Worm (Caenorhabditis elegans) whole organism, mixed stage, embryonic: ENCODE results near the gene abu-11.

Experiments
- M03D4.4 ChIP-seq: sonication (generic microtip); optimal IDR thresholded peaks from 2 replicates; lab custom pipeline; 2017; ENCODE audit warnings: mild to moderate bottlenecking, missing genetic modification characterization, missing compliant biosample characterization
- bed-3 ChIP-seq: fragments of 200-800 bp; sonication (Bioruptor generic); optimal IDR thresholded peaks from 3 replicates; lab custom pipeline; 2018; ENCODE audit warnings: mild to moderate bottlenecking, missing genetic modification characterization, moderate library complexity, missing compliant biosample characterization
- blmp-1 ChIP-seq: fragments of 150-350 bp; optimal IDR thresholded peaks from 2 replicates; lab custom pipeline; 2014; ENCODE audit warnings: missing biosample characterization, missing genetic modification characterization
- ceh-39 ChIP-seq: fragments of 150-350 bp; optimal IDR thresholded peaks from 2 replicates; lab custom pipeline; 2014; ENCODE audit warnings: missing biosample characterization, missing genetic modification characterization
- ceh-43 ChIP-seq: fragments of 200-800 bp; sonication (Bioruptor generic); optimal IDR thresholded peaks from 2 replicates; lab custom pipeline; 2018; ENCODE audit warnings: mild to moderate bottlenecking, missing genetic modification characterization, moderate library complexity, missing compliant biosample characterization
- ceh-83 ChIP-seq: fragments of 200-800 bp; sonication (Bioruptor generic); optimal IDR thresholded peaks from 2 replicates; lab custom pipeline; 2018; ENCODE audit warnings: mild to moderate bottlenecking, missing genetic modification characterization, missing compliant biosample characterization
- cnd-1 ChIP-seq: fragments of 200-800 bp; sonication (Bioruptor generic); optimal IDR thresholded peaks from 2 replicates; lab custom pipeline; 2018; ENCODE audit warnings: mild to moderate bottlenecking, missing genetic modification characterization, missing compliant biosample characterization
- drap-1 ChIP-seq: fragments of 200-800 bp; sonication (Bioruptor generic); optimal IDR thresholded peaks from 3 replicates; lab custom pipeline; 2018; ENCODE audit warnings: mild to moderate bottlenecking, missing genetic modification characterization, missing compliant biosample characterization
- elt-1 ChIP-seq: sonication (generic microtip); optimal IDR thresholded peaks from 2 replicates; lab custom pipeline; 2017; ENCODE audit warnings: missing genetic modification characterization, mild to moderate bottlenecking, missing compliant biosample characterization, antibody characterized with exemption, moderate library complexity, borderline replicate concordance; ENCODE audit not compliant: insufficient read depth
- elt-3 ChIP-seq: fragments of 150-350 bp; optimal IDR thresholded peaks from 2 replicates; lab custom pipeline; 2014; ENCODE audit warnings: missing biosample characterization, missing genetic modification characterization
- flh-1 ChIP-seq: fragments of 200-800 bp; sonication (Bioruptor generic); optimal IDR thresholded peaks from 2 replicates; lab custom pipeline; 2018; ENCODE audit warnings: mild to moderate bottlenecking, missing genetic modification characterization, moderate library complexity, missing compliant biosample characterization
- ham-2 ChIP-seq: fragments of 200-800 bp; sonication (Bioruptor generic); optimal IDR thresholded peaks from 2 replicates; lab custom pipeline; 2018; ENCODE audit warnings: mild to moderate bottlenecking, missing genetic modification characterization, missing compliant biosample characterization
- hlh-1 ChIP-seq: fragments of 150-350 bp; optimal IDR thresholded peaks from 2 replicates; lab custom pipeline; 2014; ENCODE audit warnings: missing biosample characterization, missing genetic modification reagents, missing genetic modification characterization
- lin-13 ChIP-seq: fragments of 150-350 bp; optimal IDR thresholded peaks from 2 replicates; lab custom pipeline; 2014; ENCODE audit warnings: missing biosample characterization, missing genetic modification characterization
- lin-32 ChIP-seq: fragments of 200-800 bp; sonication (Bioruptor generic); optimal IDR thresholded peaks from 2 replicates; lab custom pipeline; 2018; ENCODE audit warnings: mild to moderate bottlenecking, missing genetic modification characterization, missing compliant biosample characterization
- lsy-2 ChIP-seq: fragments of 150-350 bp; optimal IDR thresholded peaks from 2 replicates; lab custom pipeline; 2014; ENCODE audit warnings: missing biosample characterization, missing genetic modification characterization
- mep-1 ChIP-seq: fragments of 150-350 bp; optimal IDR thresholded peaks from 2 replicates; lab custom pipeline; 2017; ENCODE audit warnings: missing biosample characterization, missing genetic modification reagents, missing genetic modification characterization, inconsistent platforms
- mls-2 ChIP-seq: sonication (generic microtip); optimal IDR thresholded peaks from 2 replicates; lab custom pipeline; 2016; ENCODE audit warnings: mild to moderate bottlenecking, missing genetic modification characterization, moderate library complexity, missing compliant biosample characterization
- nhr-12 ChIP-seq: fragments of 150-350 bp; optimal IDR thresholded peaks from 2 replicates; lab custom pipeline; 2014; ENCODE audit warnings: missing biosample characterization, missing genetic modification characterization
- nhr-2 ChIP-seq: fragments of 150-350 bp; optimal IDR thresholded peaks from 2 replicates; lab custom pipeline; 2014; ENCODE audit warnings: missing biosample characterization, missing genetic modification characterization
- nhr-237 ChIP-seq: fragments of 150-350 bp; optimal IDR thresholded peaks from 2 replicates; lab custom pipeline; 2014; ENCODE audit warnings: missing biosample characterization, missing genetic modification characterization
- nhr-28 ChIP-seq: fragments of 150-350 bp; optimal IDR thresholded peaks from 2 replicates; lab custom pipeline; 2014; ENCODE audit warnings: missing biosample characterization, missing genetic modification characterization
- nhr-76 ChIP-seq: sonication (generic microtip); optimal IDR thresholded peaks from 2 replicates; lab custom pipeline; 2017; ENCODE audit warnings: missing biosample characterization, missing genetic modification characterization
- pha-4 ChIP-seq: fragments of 150-350 bp; optimal IDR thresholded peaks from 2 replicates; lab custom pipeline; 2018; ENCODE audit warnings: missing biosample characterization, missing genetic modification reagents, missing genetic modification characterization
- sem-2 ChIP-seq: fragments of 200-800 bp; sonication (Bioruptor generic); optimal IDR thresholded peaks from 2 replicates; lab custom pipeline; 2018; ENCODE audit warnings: mild to moderate bottlenecking, missing genetic modification characterization, missing compliant biosample characterization
- snpc-4 ChIP-seq: fragments of 150-350 bp; optimal IDR thresholded peaks from 2 replicates; lab custom pipeline; 2014; ENCODE audit warnings: missing biosample characterization, missing genetic modification characterization
- sptf-1 ChIP-seq: sonication (generic microtip); optimal IDR thresholded peaks from 2 replicates; lab custom pipeline; 2017; ENCODE audit warnings: mild to moderate bottlenecking, missing genetic modification characterization, moderate library complexity, missing compliant biosample characterization
- tbx-8 ChIP-seq: fragments of 200-800 bp; sonication (Bioruptor generic); optimal IDR thresholded peaks from 2 replicates; lab custom pipeline; 2018; ENCODE audit warnings: mild to moderate bottlenecking, missing genetic modification characterization, moderate library complexity, missing compliant biosample characterization
- unc-120 ChIP-seq: sonication (generic microtip); optimal IDR thresholded peaks from 2 replicates; lab custom pipeline; 2017; ENCODE audit warnings: missing genetic modification characterization, missing compliant biosample characterization; ENCODE audit not compliant: poor library complexity, severe bottlenecking
- unc-39 ChIP-seq: fragments of 150-350 bp; optimal IDR thresholded peaks from 2 replicates; lab custom pipeline; 2014; ENCODE audit warnings: missing biosample characterization, missing genetic modification characterization
- unc-62 ChIP-seq: fragments of 150-350 bp; optimal IDR thresholded peaks from 2 replicates; lab custom pipeline; 2014; ENCODE audit warnings: missing biosample characterization, missing genetic modification reagents, missing genetic modification characterization
- zip-8 ChIP-seq: fragments of 150-350 bp; optimal IDR thresholded peaks from 2 replicates; lab custom pipeline; 2014; ENCODE audit warnings: missing biosample characterization, missing genetic modification characterization
- ztf-11 ChIP-seq: fragments of 150-350 bp; optimal IDR thresholded peaks from 2 replicates; lab custom pipeline; 2014; ENCODE audit warnings: missing biosample characterization, missing genetic modification characterization

abu-11 gene

ce11 chrII:196685-197084 lies 2.3 kb upstream of the abu-11 start, which contains the start of gene chs-2:
Gene chs-2 (plus strand): TSS chrII:196985.
- TF ChIP-seq lsy-2 (no peak), lin-32 (GFP tag; lab: Kevin White, UChicago) (no peak), lin-13 (tag; lab: Kevin White, UChicago) (no peak), nhr-28 (no peak), sptf-1 (tag; lab: Kevin White, UChicago) (no peak), nhr-76 (tag; lab: Kevin White, UChicago) (no peak), pha-4 (tag; lab: Kevin White, UChicago) (no peak), unc-39 (tag; lab: Kevin White, UChicago) (no peak), ceh-39 (no peak), elt-1 (tag; lab: Kevin White, UChicago) (no peak), flh-1 (GFP tag; lab: Kevin White, UChicago) (no peak), unc-62 (GFP tag; lab: Kevin White, UChicago) (no peak), cnd-1 (tag; lab: Kevin White, UChicago) (no peak), ceh-83 (no peak), nhr-12 (tag; lab: Kevin White, UChicago) (no peak), zip-8 (tag; lab: Kevin White, UChicago) (no peak), tbx-8 (GFP tag; lab: Kevin White, UChicago) (no peak), nhr-237 (no peak), sem-2 (GFP tag; lab: Kevin White, UChicago) (no peak)

ce11 chrII:192584-192983 lies 1.8 kb downstream of the abu-11 start:
- TF ChIP-seq nhr-76 (tag; lab: Kevin White, UChicago) = no peak
- no peak for TF ChIP-seq lin-13 (tag; lab: Kevin White, UChicago)
- no peak for TF ChIP-seq nhr-2
- no peak for TF ChIP-seq bed-3 (GFP tag; lab: Kevin White, UChicago)
- TF ChIP-seq ceh-43 (GFP tag; lab: Kevin White, UChicago) = no peak
- no peak for TF ChIP-seq mep-1 (tag; lab: Kevin White, UChicago)
- TF ChIP-seq lin-32 (GFP tag; lab: Kevin White, UChicago) = no peak
- TF ChIP-seq ztf-11 (tag; lab: Kevin White, UChicago) = no peak
- no peak for TF ChIP-seq unc-39 (tag; lab: Kevin White, UChicago)
- no peak for TF ChIP-seq elt-1 (tag; lab: Kevin White, UChicago)
- TF ChIP-seq blmp-1 (tag; lab: Kevin White, UChicago) = no peak
- TF ChIP-seq pha-4 (tag; lab: Kevin White, UChicago) = no peak
- TF ChIP-seq elt-3 (tag; lab: Kevin White, UChicago) = no peak
- no peak for TF ChIP-seq drap-1 (GFP tag; lab: Kevin White, UChicago)
- TF ChIP-seq hlh-1 = no peak
- TF ChIP-seq unc-120 (tag; lab: Kevin White, UChicago) = no peak
- no peak for TF ChIP-seq flh-1 (GFP tag; lab: Kevin White, UChicago)
- TF ChIP-seq unc-62 (GFP tag; lab: Kevin White, UChicago) = no peak
- TF ChIP-seq, all 35 proteins: peak for 0

DNA sequence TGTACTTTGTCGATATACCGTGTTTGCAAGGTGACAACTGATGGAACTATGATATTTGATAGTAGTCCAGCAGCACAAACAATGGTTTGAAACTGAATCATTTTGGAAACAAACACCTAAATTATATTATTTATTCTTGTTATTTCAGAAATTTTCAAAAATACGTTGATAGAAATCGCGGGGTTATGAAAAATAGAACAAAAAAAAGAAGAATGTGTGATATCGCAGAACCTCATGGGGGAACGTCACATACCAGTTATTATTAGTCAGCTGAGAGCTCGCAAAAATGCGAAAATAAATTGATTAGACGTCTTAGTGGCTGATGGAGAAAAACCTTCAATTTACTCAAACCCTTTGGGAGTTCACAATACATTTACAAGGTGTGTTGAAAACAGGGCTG lies 5.4 kb downstream of the abu-11 start, which contains the start of gene T01D1.5:
TSS of gene T01D1.5 (minus strand) at position 101 of the 400 bp plus-strand sequence.
- TF ChIP-seq nhr-237 (no peak), ztf-11 (tag; lab: Kevin White, UChicago) (no peak), elt-1 (tag; lab: Kevin White, UChicago) (no peak), unc-120 (tag; lab: Kevin White, UChicago) (no peak), mep-1 (tag; lab: Kevin White, UChicago) (no peak), unc-39 (tag; lab: Kevin White, UChicago) (no peak), ham-2 (GFP tag; lab: Kevin White, UChicago) (no peak), blmp-1 (tag; lab: Kevin White, UChicago) (no peak), mls-2 (no peak), ceh-83 (no peak), elt-3 (tag; lab: Kevin White, UChicago) (no peak), lin-32 (GFP tag; lab: Kevin White, UChicago) (no peak), lsy-2 (no peak), M03D4.4 (no peak), bed-3 (GFP tag; lab: Kevin White, UChicago) (no peak), nhr-12 (tag; lab: Kevin White, UChicago) (no peak), nhr-28 (no peak)

DNA sequence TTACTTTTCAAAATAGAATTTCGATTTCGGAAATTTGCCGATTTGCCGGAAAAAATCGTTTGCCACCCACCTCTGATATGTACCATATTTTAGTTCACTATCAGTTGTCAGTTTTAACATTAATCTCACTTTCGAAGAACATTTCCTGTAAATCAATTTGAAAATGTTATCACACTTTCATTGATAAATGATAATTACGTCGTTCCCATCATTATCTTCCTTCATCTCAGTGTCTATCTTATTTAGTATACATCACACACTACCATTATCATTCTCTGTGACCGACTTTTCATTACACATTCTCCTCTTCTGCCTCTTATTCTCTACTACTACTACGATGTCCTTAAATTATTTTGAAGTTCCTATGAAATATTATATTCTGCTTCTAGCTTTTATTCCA lies 7.9 kb downstream of the abu-11 start, which contains the start of gene T01D1.8:
TSS of gene T01D1.8 (plus strand) at position 236 of the 400 bp plus-strand sequence.
- TF ChIP-seq hlh-1 = no peak
- no peak for TF ChIP-seq snpc-4 (tag; lab: Kevin White, UChicago)
- no peak for TF ChIP-seq nhr-12 (tag; lab: Kevin White, UChicago)
- no peak for TF ChIP-seq zip-8 (tag; lab: Kevin White, UChicago)
- no peak for TF ChIP-seq cnd-1 (tag; lab: Kevin White, UChicago)
